Worm (Caenorhabditis elegans): ENCODE measurements around the gene F49A5.10.

Gene F49A5.10

DNA sequence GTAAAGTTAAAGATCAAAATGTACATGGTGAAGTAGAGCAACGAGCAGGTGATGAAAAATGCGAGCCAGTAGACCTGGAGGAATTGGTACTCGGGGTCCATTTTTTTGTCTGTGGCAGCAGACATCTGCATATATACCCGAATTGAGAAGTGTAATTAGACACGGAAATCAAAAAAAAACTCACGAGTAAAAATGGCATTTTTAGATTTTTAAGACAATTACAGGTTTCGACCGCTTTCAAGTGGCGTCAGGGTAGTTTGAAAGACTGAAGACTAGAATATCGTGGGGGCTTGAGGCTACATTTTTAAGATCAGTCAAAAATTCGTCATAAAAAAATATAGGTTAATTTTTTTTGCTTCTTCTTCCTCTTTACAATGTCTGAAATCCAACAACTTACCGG lies 27.7 kb downstream of the F49A5.10 start, which contains the start of gene srd-68:
srd-68 (minus strand) TSS at position 101 of the 400 bp plus-strand sequence.
- no peak for TF ChIP-seq snpc-1.1 (tag; optimal IDR thresholded peaks at IDR 0.05; ENCODE audit: insufficient read depth)
- TF ChIP-seq lsy-27 (tag; optimal IDR thresholded peaks at IDR 0.05; ENCODE audit: borderline replicate concordance, insufficient read depth) = no peak
- TF ChIP-seq him-1 (tag; optimal IDR thresholded peaks at IDR 0.05) = no peak
- TF ChIP-seq K11D2.4 (GFP tag; IDR thresholded peaks at IDR 0.05) = no peak
- TF ChIP-seq dpl-1 (GFP tag; optimal IDR thresholded peaks at IDR 0.05) = no peak
- no peak for TF ChIP-seq nhr-120 (GFP tag; IDR thresholded peaks at IDR 0.05)
- no peak for TF ChIP-seq lin-54 (GFP tag; optimal IDR thresholded peaks at IDR 0.05)
- no peak for TF ChIP-seq F55B11.4 (tag; optimal IDR thresholded peaks at IDR 0.05; ENCODE audit: borderline replicate concordance, insufficient read depth)
- TF ChIP-seq atf-7 (tag; optimal IDR thresholded peaks at IDR 0.05) = no peak
- no peak for TF ChIP-seq C06A6.2 (GFP tag; conservative IDR thresholded peaks at IDR 0.05)
- TF ChIP-seq cebp-2 (GFP tag; IDR thresholded peaks at IDR 0.05) = no peak
- TF ChIP-seq cebp-1 (GFP tag; IDR thresholded peaks at IDR 0.05) = no peak
- TF ChIP-seq cebp-1 (tag; optimal IDR thresholded peaks at IDR 0.05) = no peak
- TF ChIP-seq Y53G8AR.9 (GFP tag; conservative IDR thresholded peaks at IDR 0.05) = no peak
- no peak for TF ChIP-seq mxl-1 (tag; optimal IDR thresholded peaks at IDR 0.05)
- no peak for TF ChIP-seq Y53F4B.3 (GFP tag; IDR thresholded peaks at IDR 0.05)
- no peak for TF ChIP-seq T07F8.4 (tag; optimal IDR thresholded peaks at IDR 0.05)

DNA sequence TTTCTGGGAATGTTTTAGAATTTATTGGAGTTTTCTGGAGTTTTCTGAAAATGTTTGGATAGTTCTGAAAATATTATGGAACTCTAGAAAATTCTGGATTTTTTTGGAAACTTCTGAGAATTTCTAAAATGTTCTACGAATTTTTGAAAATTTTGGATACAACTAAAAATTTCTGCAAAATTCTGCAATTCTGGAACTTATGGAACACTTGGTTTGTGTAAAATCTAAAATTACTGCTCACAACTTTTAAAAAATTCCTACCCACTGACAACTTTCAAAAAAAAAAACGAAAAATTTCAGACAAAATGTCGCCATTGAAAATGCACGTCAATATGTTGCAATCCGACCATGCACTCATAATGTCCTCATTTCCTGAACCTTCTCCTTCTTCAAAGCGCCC lies 29.5 kb downstream of the F49A5.10 start, which contains the start of gene nhr-262:
nhr-262 (plus strand) TSS at position 301 of the 400 bp plus-strand sequence.
- TF ChIP-seq lsy-27 (tag; optimal IDR thresholded peaks at IDR 0.05; ENCODE audit: borderline replicate concordance, insufficient read depth) = no peak
- no peak for TF ChIP-seq T07F8.4 (tag; optimal IDR thresholded peaks at IDR 0.05)
- no peak for TF ChIP-seq madf-3 (GFP tag; IDR thresholded peaks at IDR 0.05)

DNA sequence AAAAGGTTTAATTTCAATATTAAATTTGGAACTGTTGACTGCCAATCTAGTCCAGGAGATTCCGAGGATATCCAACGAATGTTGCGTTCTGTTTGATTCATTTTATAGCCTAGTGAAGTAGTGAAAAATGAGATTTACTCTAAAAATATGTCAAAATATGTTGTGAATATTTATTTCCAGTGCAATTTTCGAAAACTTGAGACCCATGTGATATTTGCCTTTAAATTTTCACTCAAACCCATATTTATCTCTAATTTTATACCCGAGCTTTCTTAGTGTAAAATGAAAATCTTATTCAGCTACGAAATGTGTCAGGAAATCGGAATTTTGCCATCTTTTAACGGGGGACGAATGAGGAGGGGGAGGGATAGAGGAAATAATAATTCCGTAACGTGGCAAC lies 34.8 kb downstream of the F49A5.10 start, which contains the start of gene F09C6.16:
F09C6.16 (minus strand) TSS at position 101 of the 400 bp plus-strand sequence.
- TF ChIP-seq nhr-90 (tag; optimal IDR thresholded peaks at IDR 0.05) (no peak), lir-1 (GFP tag; conservative IDR thresholded peaks at IDR 0.05) (no peak), ztf-18 (tag; optimal IDR thresholded peaks at IDR 0.05) (no peak), hsf-1 (GFP tag; IDR thresholded peaks at IDR 0.05) (no peak), nhr-179 (tag; optimal IDR thresholded peaks at IDR 0.05) (no peak), F57C9.4 (tag; optimal IDR thresholded peaks at IDR 0.05) (no peak), T26A5.8 (tag; optimal IDR thresholded peaks at IDR 0.05) (no peak), ztf-25 (GFP tag; IDR thresholded peaks at IDR 0.05) (no peak), snpc-4 (GFP tag; optimal IDR thresholded peaks at IDR 0.05) (no peak), snpc-4 (tag; optimal IDR thresholded peaks at IDR 0.05) (no peak), sea-2 (GFP tag; IDR thresholded peaks at IDR 0.05) (no peak), ztf-6 (GFP tag; IDR thresholded peaks at IDR 0.05) (no peak), dox-1 (GFP tag; IDR thresholded peaks at IDR 0.05) (no peak)

DNA sequence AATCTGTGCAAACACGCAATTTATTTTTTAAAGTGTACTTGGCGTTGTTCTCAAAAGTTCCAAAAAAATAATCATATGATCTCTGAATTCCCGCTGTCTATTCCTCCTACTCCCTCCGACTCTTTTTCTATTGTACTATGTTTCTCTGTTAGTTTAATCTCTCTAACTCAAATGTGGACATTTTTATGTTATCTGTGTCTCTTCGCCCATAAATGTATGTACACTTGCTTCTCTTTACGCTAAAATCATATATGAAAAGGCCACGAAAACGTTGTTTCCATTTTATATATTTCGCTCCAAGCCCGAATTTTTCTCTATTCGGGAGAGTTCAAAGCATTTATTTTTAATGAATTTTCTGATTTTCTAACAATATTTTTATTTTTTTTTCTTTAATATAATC lies 35.8 kb downstream of the F49A5.10 start:
- no peak for TF ChIP-seq rec-8 (tag; optimal IDR thresholded peaks at IDR 0.05)
- peak; percentile 12; the same call in 1 of the 2 replicates for TF ChIP-seq hmg-1.2 (GFP tag; IDR thresholded peaks at IDR 0.05)
- no peak for TF ChIP-seq snpc-4 (GFP tag; optimal IDR thresholded peaks at IDR 0.05)
- TF ChIP-seq snpc-4 (tag; optimal IDR thresholded peaks at IDR 0.05) = no peak

DNA sequence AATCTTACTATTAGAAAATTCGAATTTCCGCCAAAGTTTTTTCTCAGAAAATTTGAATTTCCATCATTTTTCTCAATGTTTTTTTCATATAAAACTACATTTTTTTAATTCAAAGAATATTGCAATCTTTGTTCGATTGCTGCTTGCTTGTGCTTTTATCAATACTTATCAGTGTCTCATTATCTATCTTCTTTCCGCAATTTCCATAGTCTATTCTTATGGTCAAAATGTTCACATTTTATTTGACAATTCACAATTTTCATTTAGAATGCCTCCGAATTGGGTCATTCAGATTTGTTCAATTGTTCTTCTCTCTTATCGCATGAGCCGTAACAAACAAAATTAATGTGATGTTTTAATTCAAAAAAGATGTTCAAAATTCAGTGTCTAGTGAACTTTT lies 36.2 kb downstream of the F49A5.10 start:
- TF ChIP-seq madf-6 (GFP tag; IDR thresholded peaks at IDR 0.05) (no peak), ztf-3 (GFP tag; optimal IDR thresholded peaks at IDR 0.05) (no peak), nhr-80 (tag; optimal IDR thresholded peaks at IDR 0.05) (peak; percentile 36)

Data from whole organism, young adult.